Worm (Caenorhabditis elegans) whole organism, early embryonic: ENCODE measurements around the gene F58D2.3.

ENCODE experiments used
- ama-1 ChIP-seq: fragments of 150-350 bp; optimal IDR thresholded peaks from 2 replicates; lab custom pipeline; 2014
- ceh-36 ChIP-seq: sonication (generic microtip); optimal IDR thresholded peaks from 2 replicates; lab custom pipeline; 2016; ENCODE audit warnings: missing genetic modification characterization, inconsistent platforms, missing compliant biosample characterization
- ets-7 ChIP-seq: sonication (generic microtip); optimal IDR thresholded peaks from 2 replicates; lab custom pipeline; 2016; ENCODE audit warnings: missing genotype, missing genetic modification characterization, missing compliant biosample characterization
- flt-1 ChIP-seq: fragments of 200-800 bp; sonication (Bioruptor generic); IDR thresholded peaks from 2 replicates; pipeline ENCODE4 v1.3.6; 2022; ENCODE audit warnings: missing genetic modification characterization, missing compliant biosample characterization

ce11 chrIV:13167534-13167933 lies 13.1 kb downstream of the F58D2.3 start:
- TF ChIP-seq flt-1 (GFP tag; lab: Robert Waterston, UW) (no peak), ceh-36 (no peak), ama-1 (lab: Kevin White, UChicago) (no peak), ets-7 (tag; lab: Kevin White, UChicago) (no peak)
